Fruit fly (Drosophila melanogaster) S2 (cell line): ENCODE data around the gene qless.

ENCODE experiments used
- CG8478 ChIP-seq: fragments of >200 bp; optimal IDR thresholded peaks from 2 replicates; lab custom pipeline; 2018
- CTCF ChIP-seq, 2 experiments: fragments of >200 bp; optimal IDR thresholded peaks; 2 replicates each; lab custom pipeline; 2018

qless gene

DNA sequence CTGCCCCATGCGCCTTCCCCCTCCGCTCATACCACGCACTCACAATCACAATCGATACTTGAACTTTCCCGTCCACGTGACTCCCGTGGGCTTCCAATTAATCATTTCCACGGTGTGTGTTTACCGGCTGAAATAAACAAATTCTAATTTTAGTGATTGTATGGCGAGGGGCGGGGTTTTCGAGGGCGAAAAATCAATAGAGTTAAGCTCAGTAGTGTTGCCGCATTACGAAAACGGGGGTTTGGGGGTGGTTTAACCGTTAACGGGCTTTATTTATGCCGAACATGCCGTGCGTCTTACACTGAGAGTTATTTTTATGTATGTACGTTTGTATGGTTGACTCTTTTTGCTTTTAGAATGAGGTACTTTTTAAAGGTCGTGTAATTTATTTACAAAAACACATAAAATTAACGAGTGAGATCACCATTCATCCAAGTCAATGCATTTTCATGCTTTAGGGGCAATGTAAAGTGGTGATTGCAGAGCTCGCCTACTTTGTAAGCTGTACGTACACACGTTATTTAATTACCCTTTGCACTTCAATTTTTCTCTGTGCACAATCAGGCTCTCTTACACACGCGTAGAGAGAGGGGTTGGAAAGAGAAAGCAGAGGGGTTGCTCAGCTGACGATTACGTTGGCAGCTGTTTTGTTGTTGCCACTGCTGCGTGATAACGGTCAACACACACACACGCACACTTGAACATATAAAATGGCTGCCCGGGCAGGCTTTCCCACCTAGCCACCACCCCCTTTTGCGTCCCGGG lies 30.1 kb downstream of the qless start:
- TF ChIP-seq CTCF (optimal IDR thresholded peaks at IDR 0.05; lab: Kevin White, UChicago) = no peak
- no peak for TF ChIP-seq CG8478 (lab: Kevin White, UChicago)

DNA sequence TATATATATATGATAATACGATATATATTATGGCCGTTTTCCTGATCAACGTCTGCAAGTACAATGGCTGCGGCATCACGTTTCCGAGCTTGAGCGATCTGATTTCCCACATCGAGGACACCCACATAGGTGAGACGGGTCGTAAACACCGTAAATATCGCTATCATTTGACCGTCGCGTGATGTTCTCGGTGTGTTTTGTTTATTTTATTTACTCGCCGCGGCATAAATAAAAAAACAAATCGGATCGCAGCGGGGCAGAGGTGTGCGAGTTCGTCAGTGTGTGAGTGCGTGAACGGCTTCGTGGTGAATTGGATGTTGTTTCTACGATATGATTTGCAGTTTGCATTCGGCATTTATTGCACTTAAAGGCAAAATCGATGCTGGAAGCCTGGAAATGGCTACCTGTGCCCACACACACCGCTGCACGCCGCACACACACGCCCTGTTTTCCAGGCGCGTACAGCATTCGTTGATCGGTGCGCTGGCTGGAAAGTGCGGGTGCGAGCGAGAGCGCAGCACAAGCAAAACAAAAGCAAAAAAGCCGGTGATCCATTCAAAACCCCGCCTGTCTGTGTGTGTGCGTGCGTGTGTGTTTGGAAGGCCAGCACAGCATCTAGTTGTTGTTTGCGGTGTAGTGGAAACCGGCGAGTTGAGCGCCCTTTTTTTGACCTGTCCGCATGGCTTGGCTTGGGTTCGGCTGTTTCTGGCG lies 30.9 kb downstream of the qless start:
- TF ChIP-seq CG8478 (lab: Kevin White, UChicago) = no peak
- TF ChIP-seq CTCF (optimal IDR thresholded peaks at IDR 0.05; lab: Kevin White, UChicago) = no peak

DNA sequence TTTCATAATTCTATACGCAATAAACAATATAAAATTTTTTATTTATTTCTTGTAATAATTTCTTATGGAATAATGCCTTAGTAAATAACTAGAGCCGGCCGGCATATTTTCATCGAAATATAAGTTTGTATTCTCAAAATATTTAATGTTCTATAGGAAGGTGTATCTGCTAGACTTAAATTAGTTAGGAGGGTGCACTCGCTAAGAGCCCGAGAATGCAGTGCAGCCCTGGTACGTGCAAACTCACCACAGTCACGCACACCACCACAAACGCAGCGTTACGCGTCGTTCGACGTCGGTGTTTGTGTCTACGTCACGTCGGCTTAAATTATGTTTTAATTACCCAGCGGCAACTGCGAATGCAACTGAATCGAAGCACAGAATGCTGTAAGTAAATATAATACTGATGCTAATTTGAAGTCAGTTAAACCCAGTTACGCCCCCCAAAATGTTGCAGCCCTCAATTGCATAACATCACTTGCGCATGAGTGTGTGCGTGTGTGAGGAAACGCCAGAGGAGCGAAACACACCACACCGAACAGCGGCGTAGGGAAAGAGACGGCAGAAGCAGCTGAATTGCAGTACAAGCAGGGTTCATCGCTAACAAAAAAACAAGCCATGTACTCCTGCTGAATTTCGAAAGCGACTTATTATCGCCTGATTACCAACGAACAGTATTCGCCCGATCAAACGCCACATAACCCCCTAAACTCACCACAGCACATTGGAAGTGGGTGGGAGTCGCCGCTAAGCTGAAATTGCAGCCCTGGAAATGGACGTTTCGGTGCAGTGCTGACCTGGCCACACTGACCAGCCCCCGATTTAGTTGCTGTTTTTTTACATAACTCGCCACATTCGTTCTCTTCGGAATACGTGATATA lies 31.7 kb downstream of the qless start, which contains the start of gene CG12054:
TSS of gene CG12054 (plus strand) at position 247 of the 881 bp plus-strand sequence.
- peak; percentile 55 to 58 for TF ChIP-seq CTCF (optimal IDR thresholded peaks at IDR 0.05; lab: Kevin White, UChicago)
- no peak for TF ChIP-seq CG8478 (lab: Kevin White, UChicago)

DNA sequence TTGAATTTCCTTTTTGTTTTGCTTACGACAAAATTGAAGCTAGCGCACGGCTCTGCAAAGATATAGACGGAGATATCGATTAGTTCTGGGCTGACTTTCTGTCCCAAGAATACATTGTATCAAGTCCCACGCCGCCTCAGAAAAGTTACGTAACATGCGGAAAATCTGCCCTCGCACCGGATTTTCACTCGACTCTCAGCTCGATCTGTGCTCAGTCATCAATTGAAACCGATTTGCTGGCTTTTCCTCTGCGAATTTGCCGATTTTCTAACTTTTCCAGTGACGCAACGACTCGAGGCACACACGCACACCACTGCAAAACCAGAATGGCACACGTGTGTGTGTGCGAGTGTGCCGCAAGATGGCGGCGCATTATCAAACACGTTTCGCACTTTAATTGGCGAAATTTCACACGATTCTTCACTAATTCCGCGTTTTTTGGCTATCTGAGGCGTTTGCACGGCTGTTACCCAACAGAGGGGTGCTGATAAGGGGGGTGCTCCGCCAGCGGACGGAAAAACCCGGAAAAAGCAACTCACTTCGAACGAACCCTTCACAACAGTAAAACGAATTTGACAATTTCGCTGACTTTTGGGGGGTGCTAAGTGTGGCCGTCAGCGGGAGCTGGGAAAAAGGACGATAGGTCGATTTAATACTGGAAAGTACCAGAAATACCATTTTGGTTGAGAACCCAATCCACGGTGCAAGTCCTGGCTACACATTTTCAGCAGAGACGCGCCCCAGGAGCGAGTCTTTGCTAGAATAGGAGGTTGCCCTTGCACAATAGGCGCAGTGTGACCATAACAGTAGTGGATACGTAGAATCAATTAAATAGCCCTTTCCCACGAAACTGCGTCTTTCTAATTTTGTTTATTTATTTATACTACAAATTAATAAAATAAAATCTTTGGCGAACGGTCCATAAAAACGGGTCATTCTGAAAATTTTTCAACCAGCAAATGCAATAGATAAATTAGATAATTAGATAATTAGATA lies 33.1 kb downstream of the qless start, which contains the start of gene ATPsynC:
TSS of gene ATPsynC (minus strand) at position 634 of the 996 bp plus-strand sequence.
- TF ChIP-seq CG8478 (lab: Kevin White, UChicago) (no peak), CTCF (optimal IDR thresholded peaks at IDR 0.05; lab: Kevin White, UChicago) (peak; percentile 75 to 82)

DNA sequence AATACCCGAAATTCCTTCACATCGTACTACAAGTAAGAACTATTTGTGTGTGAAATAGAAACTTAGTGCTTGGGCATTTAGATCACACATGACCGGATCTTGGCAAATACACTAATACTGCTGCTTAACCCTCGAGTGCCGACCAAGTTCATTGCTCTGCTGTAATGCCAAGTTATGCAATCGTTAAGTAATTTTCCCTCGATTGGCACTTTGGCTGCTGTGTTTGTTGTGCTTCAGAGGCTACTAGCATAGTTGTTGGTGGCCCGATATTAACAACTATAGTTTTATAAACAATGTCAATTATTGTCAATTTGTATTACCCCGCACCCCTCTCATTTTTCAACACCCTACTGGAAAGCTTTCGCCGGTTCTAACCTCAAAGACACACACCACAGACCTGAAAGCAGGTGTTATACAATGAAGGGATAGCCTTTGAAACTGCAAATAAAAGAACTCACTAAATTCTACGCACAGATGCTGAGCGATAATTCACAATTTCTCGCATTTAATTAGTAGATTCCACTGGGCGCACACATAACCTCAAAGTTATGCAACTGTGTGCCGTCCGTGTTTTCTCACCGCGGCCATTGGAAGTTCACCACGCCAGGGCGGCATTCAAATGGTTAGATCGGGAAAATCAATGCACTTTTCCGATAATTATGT lies 34.1 kb downstream of the qless start:
- TF ChIP-seq CG8478 (lab: Kevin White, UChicago) = no peak
- TF ChIP-seq CTCF (optimal IDR thresholded peaks at IDR 0.05; lab: Kevin White, UChicago) = no peak

DNA sequence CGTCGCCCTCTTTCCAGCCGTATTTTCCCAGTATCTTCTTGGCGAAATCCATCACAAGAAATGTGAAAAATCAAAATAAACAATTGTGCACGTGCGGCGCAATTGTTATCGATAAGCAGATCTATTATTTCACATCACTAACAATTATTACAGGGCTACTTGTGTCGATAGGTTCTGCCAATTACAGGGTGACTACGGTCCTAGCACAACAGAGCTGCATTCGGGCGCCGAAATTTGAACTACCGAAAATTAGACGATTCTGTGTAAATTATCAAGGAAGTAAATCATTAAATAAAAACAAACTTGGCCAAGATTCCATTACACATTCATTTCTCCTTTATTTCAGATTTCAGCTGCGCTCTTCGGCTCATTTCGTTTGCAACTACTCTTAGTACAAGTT lies 36.6 kb downstream of the qless start, which contains the start of gene CG15561:
TSS of gene CG15561 (minus strand) at position 113 of the 400 bp plus-strand sequence.
- TF ChIP-seq CTCF (optimal IDR thresholded peaks at IDR 0.05; lab: Kevin White, UChicago) (no peak), CG8478 (lab: Kevin White, UChicago) (no peak)

DNA sequence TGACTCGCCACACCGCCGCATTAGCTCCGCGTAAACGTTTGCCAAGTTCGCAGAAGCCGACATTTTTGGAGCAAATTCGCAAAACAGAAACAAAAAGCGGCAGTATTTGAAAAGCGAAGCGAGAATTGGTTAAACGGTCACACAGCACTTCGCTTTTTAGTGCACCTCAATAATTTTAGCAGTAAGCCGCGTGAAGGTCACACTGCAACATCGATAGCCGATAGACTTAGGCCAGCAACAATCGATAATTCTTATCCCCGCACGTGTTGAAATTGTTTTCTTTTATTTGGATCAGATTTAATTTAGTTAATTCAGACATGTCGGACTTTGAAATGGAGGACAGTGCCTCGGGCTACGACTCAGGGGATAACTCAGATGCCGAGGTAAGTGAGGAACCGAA lies 39.2 kb downstream of the qless start, which contains the start of the genes Zwilch and CG1542:
TSS of gene Zwilch (minus strand) at position 150 of the 400 bp plus-strand sequence.
TSS of gene CG1542 (plus strand) at position 232 of the 400 bp plus-strand sequence.
- TF ChIP-seq CG8478 (lab: Kevin White, UChicago) (no peak), CTCF (optimal IDR thresholded peaks at IDR 0.05; lab: Kevin White, UChicago) (peak; percentile 29 to 34)

DNA sequence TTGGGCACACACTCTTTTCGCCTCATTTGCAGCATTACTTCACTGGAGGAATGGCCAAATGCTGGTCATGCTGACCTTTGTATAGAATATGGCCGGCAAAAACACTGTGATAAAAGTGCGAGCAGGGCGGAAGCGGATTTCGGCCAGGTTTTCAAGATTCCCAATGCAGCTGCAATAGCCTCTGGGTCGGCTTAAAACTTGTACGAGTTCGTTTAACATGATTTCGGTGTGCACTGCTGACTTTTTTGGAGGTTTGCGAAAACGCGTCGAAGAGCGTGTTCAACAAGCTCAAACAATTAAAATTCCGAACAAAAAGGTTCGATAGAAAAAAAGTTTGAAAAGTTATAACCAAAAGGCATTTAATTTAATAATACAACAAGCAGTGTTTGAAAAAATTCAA lies 41.8 kb downstream of the qless start, which contains the start of gene chp:
TSS of gene chp (minus strand) at position 101 of the 400 bp plus-strand sequence.
- TF ChIP-seq CTCF (optimal IDR thresholded peaks at IDR 0.05; lab: Kevin White, UChicago) (no peak), CG8478 (lab: Kevin White, UChicago) (no peak)

DNA sequence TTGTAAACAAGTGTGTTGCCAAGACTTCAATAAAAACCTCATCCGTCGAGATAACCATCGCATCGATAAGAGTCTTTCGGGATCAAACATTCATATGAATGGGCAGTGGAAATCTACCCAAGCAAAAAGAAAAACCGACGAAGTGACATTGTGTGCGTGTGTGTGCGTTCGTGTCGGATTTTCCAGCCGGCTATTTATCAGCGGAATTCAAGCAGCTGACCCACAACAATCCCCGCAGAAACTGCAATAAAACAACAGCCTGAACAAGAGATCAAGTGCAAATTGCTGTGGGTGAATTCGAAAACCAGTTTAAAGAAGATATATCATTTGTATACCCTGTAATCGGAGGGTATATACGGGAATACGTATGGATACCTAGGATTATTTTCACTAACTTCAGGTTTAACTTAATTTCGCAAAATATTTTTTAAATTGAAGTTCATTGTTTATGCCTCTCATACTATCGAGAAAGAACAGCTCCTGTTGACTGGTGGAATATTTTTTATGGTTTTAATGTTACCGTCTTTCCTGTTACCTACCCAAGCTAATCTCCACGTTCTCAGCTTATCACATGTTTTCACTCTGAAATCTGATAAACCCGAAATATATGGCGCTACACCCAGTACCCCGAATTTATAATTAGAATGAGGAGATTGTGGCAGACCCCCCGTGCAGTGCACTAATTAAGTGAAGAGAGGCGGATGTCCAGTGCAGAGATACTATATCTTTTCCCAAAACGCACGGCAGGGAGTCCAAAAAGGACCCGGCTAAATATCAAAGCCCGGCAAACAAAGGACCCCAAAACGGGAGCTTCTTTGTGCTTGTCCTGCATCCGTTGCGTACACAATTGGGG lies 55.0 kb downstream of the qless start:
- TF ChIP-seq CG8478 (lab: Kevin White, UChicago) (no peak), CTCF (optimal IDR thresholded peaks at IDR 0.05; lab: Kevin White, UChicago) (no peak)

DNA sequence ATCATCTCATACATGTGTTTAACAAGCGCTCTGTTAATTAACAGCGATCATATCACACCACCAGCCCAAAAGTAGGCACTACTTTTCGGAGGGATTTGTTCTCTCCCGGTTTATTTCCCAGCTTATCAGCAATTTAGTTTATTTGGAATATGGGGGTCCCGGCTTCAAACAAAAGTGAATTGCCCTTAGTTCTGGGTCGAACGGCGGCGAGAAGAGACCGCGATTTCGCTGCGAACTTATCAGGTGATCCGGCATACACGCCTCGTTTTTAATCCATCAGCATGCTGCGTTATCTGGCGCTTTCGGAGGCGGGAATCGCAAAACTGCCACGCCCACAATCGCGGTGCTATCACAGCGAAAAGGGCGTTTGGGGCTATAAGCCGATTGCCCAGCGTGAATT lies 55.7 kb downstream of the qless start, which contains the start of gene CG1544:
TSS of gene CG1544 (plus strand) at position 186 of the 400 bp plus-strand sequence.
- TF ChIP-seq CTCF (optimal IDR thresholded peaks at IDR 0.05; lab: Kevin White, UChicago) = peak in 1 of 2 experiments; percentile 10
- TF ChIP-seq CG8478 (lab: Kevin White, UChicago) = no peak

DNA sequence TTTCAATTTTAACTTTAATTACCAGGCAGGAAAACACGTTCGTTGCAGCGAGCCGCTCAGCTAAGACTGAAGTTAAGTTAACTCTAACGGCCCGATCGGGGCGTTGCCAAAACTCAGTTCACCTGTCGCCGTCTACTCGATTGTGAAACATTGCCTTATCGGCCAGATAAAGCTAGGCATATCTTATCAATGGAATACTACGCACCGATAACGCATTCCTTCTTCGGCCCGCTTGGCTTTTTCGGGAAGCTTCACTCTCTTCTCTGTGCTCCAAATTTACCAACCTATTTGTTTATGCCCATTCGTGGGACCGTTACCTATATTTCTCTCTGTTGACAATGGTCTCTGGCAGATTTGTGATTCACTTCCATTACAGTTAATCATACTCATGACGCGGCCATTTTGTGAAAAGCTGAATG lies 56.7 kb downstream of the qless start, which contains the start of gene mesh:
TSS of gene mesh (minus strand) at position 68 of the 419 bp plus-strand sequence.
- TF ChIP-seq CTCF (optimal IDR thresholded peaks at IDR 0.05; lab: Kevin White, UChicago) = no peak
- TF ChIP-seq CG8478 (lab: Kevin White, UChicago) = no peak
